Worm (Caenorhabditis elegans) whole organism, L2 larva: ENCODE results near the gene ZK970.8.
A peak's percentile ranks its signal among the peaks of the same experiment; 100 is the strongest.

Experiments used
- C34F6.9 ChIP-seq: fragments of 150-350 bp; optimal IDR thresholded peaks from 2 replicates; lab custom pipeline; 2014; ENCODE audit warnings: missing biosample characterization, missing genetic modification characterization
- F13H6.1 ChIP-seq: sonication (generic microtip); optimal IDR thresholded peaks from 2 replicates; lab custom pipeline; 2016; ENCODE audit warnings: missing genetic modification characterization, missing compliant biosample characterization
- R02D3.7 ChIP-seq: fragments of 150-350 bp; optimal IDR thresholded peaks from 2 replicates; lab custom pipeline; 2014; ENCODE audit warnings: missing biosample characterization, missing genetic modification characterization
- ZK546.5 ChIP-seq: sonication (generic microtip); optimal IDR thresholded peaks from 2 replicates; lab custom pipeline; 2017; ENCODE audit warnings: missing biosample characterization, missing genetic modification characterization
- aly-2 ChIP-seq: fragments of 150-350 bp; optimal IDR thresholded peaks from 2 replicates; lab custom pipeline; 2014; ENCODE audit warnings: missing biosample characterization, missing genetic modification characterization
- ama-1 ChIP-seq: fragments of 150-350 bp; optimal IDR thresholded peaks from 2 replicates; lab custom pipeline; 2018; ENCODE audit warnings: inconsistent platforms
- blmp-1 ChIP-seq: sonication (generic microtip); optimal IDR thresholded peaks from 2 replicates; lab custom pipeline; 2017; ENCODE audit warnings: missing genetic modification characterization, mild to moderate bottlenecking, missing compliant biosample characterization, antibody characterized with exemption, moderate library complexity; ENCODE audit not compliant: insufficient read depth
- ceh-16 ChIP-seq: fragments of 150-350 bp; optimal IDR thresholded peaks from 2 replicates; lab custom pipeline; 2014; ENCODE audit warnings: missing biosample characterization, missing genetic modification characterization
- crh-2 ChIP-seq: sonication (generic microtip); optimal IDR thresholded peaks from 2 replicates; lab custom pipeline; 2017; ENCODE audit warnings: missing biosample characterization, missing genetic modification characterization
- dmd-4 ChIP-seq: sonication (generic microtip); optimal IDR thresholded peaks from 2 replicates; lab custom pipeline; 2017; ENCODE audit warnings: missing biosample characterization, missing genetic modification characterization
- egl-27 ChIP-seq: sonication (generic microtip); optimal IDR thresholded peaks from 3 replicates; lab custom pipeline; 2017; ENCODE audit warnings: missing biosample characterization, missing genetic modification reagents, missing genetic modification characterization
- elt-1 ChIP-seq: fragments of 150-350 bp; optimal IDR thresholded peaks from 2 replicates; lab custom pipeline; 2014; ENCODE audit warnings: missing biosample characterization, missing genetic modification characterization
- elt-3 ChIP-seq: sonication (generic microtip); optimal IDR thresholded peaks from 2 replicates; lab custom pipeline; 2017; ENCODE audit warnings: missing biosample characterization, missing genetic modification characterization
- fos-1 ChIP-seq: fragments of 150-350 bp; optimal IDR thresholded peaks from 2 replicates; lab custom pipeline; 2014; ENCODE audit warnings: missing biosample characterization, missing genetic modification characterization
- lin-11 ChIP-seq: fragments of 150-350 bp; sonication (generic microtip); optimal IDR thresholded peaks from 2 replicates; lab custom pipeline; 2014; ENCODE audit warnings: missing biosample characterization, missing genetic modification characterization, inconsistent platforms, mixed read lengths
- lin-13 ChIP-seq: fragments of 150-350 bp; optimal IDR thresholded peaks from 2 replicates; lab custom pipeline; 2014; ENCODE audit warnings: missing biosample characterization, missing genetic modification reagents, missing genetic modification characterization
- mab-5 ChIP-seq: fragments of 150-350 bp; optimal IDR thresholded peaks from 2 replicates; lab custom pipeline; 2014; ENCODE audit warnings: missing biosample characterization, missing genetic modification characterization
- mbf-1 ChIP-seq: sonication (generic microtip); optimal IDR thresholded peaks from 2 replicates; lab custom pipeline; 2017; ENCODE audit warnings: missing biosample characterization, missing genetic modification characterization
- mdl-1 ChIP-seq, 2 experiments: fragments of 150-350 bp in 1 of 2; sonication (generic microtip) in 1 of 2; optimal IDR thresholded peaks; 2 replicates each; lab custom pipeline; 2017; ENCODE audit warnings: missing biosample characterization in 2 of 2, missing genetic modification characterization in 2 of 2
- nhr-12 ChIP-seq: fragments of 150-350 bp; optimal IDR thresholded peaks from 2 replicates; lab custom pipeline; 2014; ENCODE audit warnings: missing biosample characterization, missing genetic modification characterization
- nhr-129 ChIP-seq: fragments of 150-350 bp; optimal IDR thresholded peaks from 2 replicates; lab custom pipeline; 2014; ENCODE audit warnings: missing biosample characterization, missing genetic modification characterization
- nhr-21 ChIP-seq: fragments of 150-350 bp; optimal IDR thresholded peaks from 2 replicates; lab custom pipeline; 2014; ENCODE audit warnings: missing biosample characterization, missing genetic modification characterization
- nhr-23 ChIP-seq: fragments of 150-350 bp; optimal IDR thresholded peaks from 2 replicates; lab custom pipeline; 2014; ENCODE audit warnings: missing biosample characterization, missing genetic modification reagents, missing genetic modification characterization
- nhr-237 ChIP-seq: fragments of 150-350 bp; optimal IDR thresholded peaks from 2 replicates; lab custom pipeline; 2014; ENCODE audit warnings: missing biosample characterization, missing genetic modification characterization
- nhr-6 ChIP-seq: fragments of 150-350 bp; optimal IDR thresholded peaks from 2 replicates; lab custom pipeline; 2014; ENCODE audit warnings: missing biosample characterization, missing genetic modification characterization
- peb-1 ChIP-seq: fragments of 150-350 bp; optimal IDR thresholded peaks from 2 replicates; lab custom pipeline; 2014; ENCODE audit warnings: missing biosample characterization, missing genetic modification characterization
- sma-3 ChIP-seq: sonication (generic microtip); optimal IDR thresholded peaks from 2 replicates; lab custom pipeline; 2016; ENCODE audit warnings: missing genetic modification reagents, missing genetic modification characterization, missing compliant biosample characterization
- sma-9 ChIP-seq, 2 experiments: fragments of 150-350 bp in 1 of 2; sonication (generic microtip) in 1 of 2; optimal IDR thresholded peaks; 2 replicates each; lab custom pipeline; 2014 to 2016; ENCODE audit warnings: missing genetic modification characterization in 2 of 2, mild to moderate bottlenecking in 1 of 2, missing biosample characterization in 1 of 2, missing compliant biosample characterization in 1 of 2, missing genetic modification reagents in 1 of 2, moderate library complexity in 1 of 2
- snpc-4 ChIP-seq: fragments of 150-350 bp; optimal IDR thresholded peaks from 2 replicates; lab custom pipeline; 2014; ENCODE audit warnings: missing biosample characterization, missing genetic modification characterization
- unc-39 ChIP-seq: fragments of 150-350 bp; optimal IDR thresholded peaks from 2 replicates; lab custom pipeline; 2014; ENCODE audit warnings: missing biosample characterization, missing genetic modification characterization
- ztf-11 ChIP-seq: sonication (generic microtip); optimal IDR thresholded peaks from 2 replicates; lab custom pipeline; 2017; ENCODE audit warnings: missing biosample characterization, missing genetic modification characterization
- ztf-4 ChIP-seq: fragments of 150-350 bp; optimal IDR thresholded peaks from 2 replicates; lab custom pipeline; 2014; ENCODE audit warnings: missing biosample characterization, missing genetic modification characterization

The ZK970.8 gene

DNA sequence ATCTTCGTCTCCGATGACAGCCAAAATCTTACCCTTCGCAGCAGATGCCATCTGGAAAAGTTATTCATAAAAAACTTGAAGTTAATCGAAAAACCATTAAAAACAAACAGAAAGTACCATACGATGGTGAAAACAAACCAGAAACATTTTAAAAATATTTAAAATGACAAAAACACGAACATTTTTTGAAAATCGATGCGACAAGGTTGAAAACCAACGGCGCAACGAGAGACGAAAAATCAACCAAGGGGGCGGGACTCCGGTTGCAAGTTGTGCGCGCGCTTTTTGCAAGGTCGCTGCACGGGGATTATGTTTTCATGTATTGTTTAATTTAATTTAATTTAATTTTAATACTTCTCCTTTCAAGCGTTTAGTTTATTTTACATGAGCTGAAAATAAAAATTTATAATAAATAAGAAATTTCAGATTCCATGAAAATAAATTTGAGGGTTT lies 5.7 kb upstream of the ZK970.8 start, which contains the start of gene vha-9 (continued):
- TF ChIP-seq sma-9 (GFP tag; optimal IDR thresholded peaks at IDR 0.05; lab: Kevin White, UChicago) (peak; percentile 80), sma-9 (tag; optimal IDR thresholded peaks at IDR 0.05; lab: Kevin White, UChicago) (no peak), mbf-1 (tag; lab: Kevin White, UChicago) (no peak), R02D3.7 (tag; lab: Kevin White, UChicago) (no peak)

DNA sequence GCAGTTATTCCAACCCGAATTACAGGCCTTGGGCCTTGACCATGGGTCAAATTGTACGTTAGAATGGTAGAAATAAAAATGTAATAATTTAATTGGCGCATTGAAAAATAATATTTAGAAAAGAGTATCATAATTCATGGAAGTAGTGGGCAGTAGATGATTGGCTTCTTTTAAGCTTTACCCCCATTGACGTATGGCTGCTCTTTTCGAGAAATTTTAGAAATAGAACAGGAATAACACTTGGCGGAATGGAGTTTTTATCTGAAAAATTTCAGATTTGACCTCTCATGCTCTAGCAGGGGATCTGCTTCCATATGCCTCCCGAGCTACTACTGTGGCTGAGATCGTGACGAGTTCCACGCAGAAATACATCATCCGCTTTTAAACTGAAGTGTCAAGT lies 711 bp upstream of the ZK970.8 start, which contains the start of gene gcy-4:
Gene gcy-4 (minus strand): TSS at position 101 of the 400 bp plus-strand sequence.
- TF ChIP-seq egl-27 (tag; lab: Kevin White, UChicago) (no peak), mbf-1 (tag; lab: Kevin White, UChicago) (no peak), C34F6.9 (tag; lab: Kevin White, UChicago) (no peak), nhr-12 (tag; lab: Kevin White, UChicago) (no peak), nhr-6 (tag; lab: Kevin White, UChicago) (no peak), peb-1 (tag; lab: Kevin White, UChicago) (no peak), blmp-1 (tag; lab: Kevin White, UChicago) (no peak), crh-2 (tag; lab: Kevin White, UChicago) (no peak), ama-1 (lab: Kevin White, UChicago) (no peak), elt-1 (tag; lab: Kevin White, UChicago) (no peak), lin-11 (tag; lab: Kevin White, UChicago) (no peak), sma-9 (GFP tag; optimal IDR thresholded peaks at IDR 0.05; lab: Kevin White, UChicago) (no peak), sma-9 (tag; optimal IDR thresholded peaks at IDR 0.05; lab: Kevin White, UChicago) (no peak), mdl-1 (tag; optimal IDR thresholded peaks at IDR 0.05; lab: Kevin White, UChicago) (no peak), ZK546.5 (no peak), fos-1 (tag; lab: Kevin White, UChicago) (no peak), dmd-4 (no peak), aly-2 (no peak), lin-13 (GFP tag; lab: Kevin White, UChicago) (no peak)

DNA sequence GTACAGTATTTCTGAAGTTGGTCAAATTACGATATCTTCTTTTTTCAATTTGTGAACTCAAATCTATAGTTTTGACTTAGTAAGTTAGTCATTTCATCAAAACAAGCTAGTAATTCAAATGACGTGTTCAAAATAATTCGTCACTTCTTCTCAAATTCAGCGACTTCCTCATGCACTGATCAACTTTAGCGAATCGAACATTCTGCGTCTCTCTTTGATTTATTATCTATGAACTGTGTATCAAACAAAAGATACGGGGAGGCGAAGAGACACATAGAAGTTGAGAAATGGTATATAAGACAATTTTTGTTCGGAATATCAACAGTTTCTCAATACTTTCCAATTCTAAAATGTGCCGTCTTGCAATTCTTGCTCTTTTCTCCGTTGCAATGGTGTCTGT lies 2.5 kb downstream of the ZK970.8 start, which contains the start of gene srlf-34:
Gene srlf-34 (plus strand): TSS at position 321 of the 400 bp plus-strand sequence.
- peak; percentile 6 for TF ChIP-seq egl-27 (tag; lab: Kevin White, UChicago)
- TF ChIP-seq sma-3 (GFP tag; lab: Kevin White, UChicago): peak; percentile 84
- no peak for TF ChIP-seq ama-1 (lab: Kevin White, UChicago)

DNA sequence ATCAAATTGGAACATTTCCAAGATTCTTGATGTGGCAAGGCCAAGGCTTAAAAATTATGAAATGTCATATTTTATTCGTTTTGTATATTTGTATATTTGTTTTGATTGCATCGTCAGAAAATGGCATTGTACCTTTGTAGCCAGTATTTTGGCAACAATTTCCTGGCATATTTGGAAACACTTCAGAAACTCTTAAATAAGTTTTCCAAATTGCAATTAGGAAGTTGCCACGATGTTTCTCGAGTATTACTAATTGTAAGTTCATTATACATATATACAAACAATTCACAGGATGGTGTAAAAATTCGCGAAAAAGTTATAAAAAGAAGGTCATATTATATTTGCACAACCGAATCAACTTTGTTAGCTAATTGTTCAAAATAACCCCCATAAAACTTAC lies 5.8 kb downstream of the ZK970.8 start, which contains the start of gene idpp-8:
Gene idpp-8 (plus strand): TSS at position 301 of the 400 bp plus-strand sequence.
- TF ChIP-seq snpc-4 (tag; lab: Kevin White, UChicago) (no peak), lin-13 (GFP tag; lab: Kevin White, UChicago) (no peak), nhr-129 (tag; lab: Kevin White, UChicago) (no peak), elt-1 (tag; lab: Kevin White, UChicago) (no peak), nhr-21 (tag; lab: Kevin White, UChicago) (no peak), dmd-4 (no peak), sma-9 (GFP tag; optimal IDR thresholded peaks at IDR 0.05; lab: Kevin White, UChicago) (no peak), sma-9 (tag; optimal IDR thresholded peaks at IDR 0.05; lab: Kevin White, UChicago) (no peak), nhr-6 (tag; lab: Kevin White, UChicago) (no peak), crh-2 (tag; lab: Kevin White, UChicago) (no peak), ztf-11 (tag; lab: Kevin White, UChicago) (no peak), nhr-23 (no peak), mab-5 (tag; lab: Kevin White, UChicago) (no peak), nhr-237 (tag; lab: Kevin White, UChicago) (no peak)
- TF ChIP-seq, all 48 proteins: peak for 0

DNA sequence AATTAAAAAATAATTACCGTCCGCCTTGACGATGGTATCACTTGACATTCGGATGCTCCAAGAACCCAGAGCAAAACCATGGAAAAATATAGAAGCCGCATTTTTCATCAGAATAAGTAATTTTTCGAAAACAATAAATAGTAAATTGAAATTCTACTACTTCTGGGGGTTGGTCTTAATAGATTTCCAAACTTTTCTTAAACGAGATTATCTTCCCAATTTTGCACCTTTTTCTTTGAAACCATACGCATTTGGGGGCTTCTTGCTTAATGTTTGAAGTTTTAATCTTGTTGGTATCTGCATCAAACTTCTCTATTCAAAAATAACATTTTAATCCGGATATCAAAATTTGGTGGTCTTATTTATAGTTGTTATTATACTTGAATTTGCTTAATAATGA lies 6.7 kb downstream of the ZK970.8 start, which contains the start of gene gcy-5:
Gene gcy-5 (minus strand): TSS at position 101 of the 400 bp plus-strand sequence.
- TF ChIP-seq elt-1 (tag; lab: Kevin White, UChicago): no peak
- TF ChIP-seq dmd-4: no peak
- TF ChIP-seq nhr-237 (tag; lab: Kevin White, UChicago): no peak
- TF ChIP-seq elt-3 (tag; lab: Kevin White, UChicago): no peak
- no peak for TF ChIP-seq unc-39
- TF ChIP-seq F13H6.1 (tag; lab: Kevin White, UChicago): no peak
- TF ChIP-seq ama-1 (lab: Kevin White, UChicago): no peak
- no peak for TF ChIP-seq ztf-4 (tag; lab: Kevin White, UChicago)
- TF ChIP-seq nhr-6 (tag; lab: Kevin White, UChicago): no peak
- no peak for TF ChIP-seq mdl-1 (tag; optimal IDR thresholded peaks at IDR 0.05; lab: Kevin White, UChicago)
- no peak for TF ChIP-seq ceh-16 (tag; lab: Kevin White, UChicago)
